Fruit fly (Drosophila melanogaster) whole organism, embryonic: ENCODE measurements around the gene CG9395.

Experiments
- Antp ChIP-seq: fragments of 200-800 bp; sonication (Bioruptor generic); optimal IDR thresholded peaks from 3 replicates; lab custom pipeline; 2016; ENCODE audit warnings: missing biosample characterization, missing genetic modification characterization
- Atf-2 ChIP-seq: fragments of 200-800 bp; sonication (Bioruptor generic); optimal IDR thresholded peaks from 2 replicates; lab custom pipeline; 2016; ENCODE audit warnings: missing biosample characterization, missing genetic modification characterization
- Awh ChIP-seq: fragments of 200-800 bp; sonication (Bioruptor generic); IDR thresholded peaks from 2 replicates; pipeline ENCODE4, ENCODE4 v1.3.6; 2022; ENCODE audit warnings: missing biosample characterization, missing genetic modification characterization
- CG11247 ChIP-seq: fragments of 200-800 bp; sonication (Bioruptor generic); IDR thresholded peaks from 2 replicates; pipeline ENCODE4 v1.3.6; 2022; ENCODE audit warnings: missing biosample characterization, missing genetic modification characterization
- CG11504 ChIP-seq: fragments of 200-800 bp; sonication (Bioruptor generic); optimal IDR thresholded peaks from 3 replicates; lab custom pipeline; 2019; ENCODE audit warnings: missing biosample characterization, mild to moderate bottlenecking, missing genetic modification characterization, moderate library complexity
- CG12155 ChIP-seq: fragments of 200-800 bp; sonication (Bioruptor generic); optimal IDR thresholded peaks from 3 replicates; lab custom pipeline; 2016; ENCODE audit warnings: missing biosample characterization, missing genetic modification characterization
- CG15269 ChIP-seq: fragments of 200-800 bp; sonication (Bioruptor generic); optimal IDR thresholded peaks from 2 replicates; lab custom pipeline; 2018; ENCODE audit warnings: missing biosample characterization, mild to moderate bottlenecking, missing genetic modification characterization, moderate library complexity
- CG17361 ChIP-seq: fragments of 200-800 bp; sonication (Bioruptor generic); IDR thresholded peaks from 3 replicates; pipeline ENCODE4 v1.3.6; 2022; ENCODE audit warnings: missing biosample characterization, missing genetic modification characterization
- CG17829 ChIP-seq: fragments of 200-800 bp; optimal IDR thresholded peaks from 2 replicates; lab custom pipeline; 2019; ENCODE audit warnings: missing biosample characterization, mild to moderate bottlenecking, missing genetic modification characterization, moderate library complexity
- CG18476 ChIP-seq: fragments of 200-800 bp; sonication (Bioruptor generic); optimal IDR thresholded peaks from 2 replicates; lab custom pipeline; 2016; ENCODE audit warnings: missing biosample characterization, mild to moderate bottlenecking, missing genetic modification characterization
- CG18599 ChIP-seq: fragments of 200-800 bp; sonication (Bioruptor generic); optimal IDR thresholded peaks from 3 replicates; lab custom pipeline; 2017; ENCODE audit warnings: missing biosample characterization, missing genetic modification characterization, mild to moderate bottlenecking, moderate library complexity, missing genetic modification reagents
- CG30403 ChIP-seq: fragments of 200-800 bp; sonication (Bioruptor generic); optimal IDR thresholded peaks from 3 replicates; lab custom pipeline; 2016; ENCODE audit warnings: missing biosample characterization, missing genetic modification characterization
- CG31441 ChIP-seq: fragments of 200-800 bp; sonication (Bioruptor generic); IDR thresholded peaks from 2 replicates; pipeline ENCODE4 v1.3.6; 2022; ENCODE audit warnings: missing biosample characterization, missing genetic modification characterization
- CG3847 ChIP-seq: fragments of 200-800 bp; sonication (Bioruptor generic); IDR thresholded peaks from 2 replicates; pipeline ENCODE4 v1.3.6; 2022; ENCODE audit warnings: missing biosample characterization, missing genetic modification characterization
- CG4282 ChIP-seq: fragments of 200-800 bp; sonication (Bioruptor generic); optimal IDR thresholded peaks from 2 replicates; lab custom pipeline; 2016; ENCODE audit warnings: missing biosample characterization, missing genetic modification characterization
- CG43689 ChIP-seq: fragments of 200-800 bp; sonication (Bioruptor generic); IDR thresholded peaks from 2 replicates; pipeline ENCODE4 v1.3.6; 2022; ENCODE audit warnings: missing biosample characterization, missing genetic modification characterization
- CG4404 ChIP-seq: fragments of 200-800 bp; sonication (Bioruptor generic); IDR thresholded peaks from 2 replicates; pipeline ENCODE4 v1.3.6; 2022; ENCODE audit warnings: missing biosample characterization, missing genetic modification characterization
- CG5953 ChIP-seq: fragments of 200-800 bp; sonication (Bioruptor generic); IDR thresholded peaks from 2 replicates; pipeline ENCODE4 v1.3.6; 2022; ENCODE audit warnings: missing biosample characterization, missing genetic modification characterization
- CG6654 ChIP-seq: fragments of 200-800 bp; sonication (Bioruptor generic); optimal IDR thresholded peaks from 2 replicates; lab custom pipeline; 2017; ENCODE audit warnings: missing biosample characterization, mild to moderate bottlenecking, missing genetic modification characterization
- CG7271 ChIP-seq: fragments of 200-800 bp; sonication (Bioruptor generic); optimal IDR thresholded peaks from 2 replicates; lab custom pipeline; 2018; ENCODE audit warnings: missing biosample characterization, mild to moderate bottlenecking, missing genetic modification characterization, moderate library complexity
- CG8944 ChIP-seq: fragments of 200-800 bp; sonication (Bioruptor generic); optimal IDR thresholded peaks from 3 replicates; lab custom pipeline; 2016; ENCODE audit warnings: missing biosample characterization, missing genetic modification characterization
- Deaf1 ChIP-seq: fragments of 200-800 bp; optimal IDR thresholded peaks from 3 replicates; lab custom pipeline; 2019; ENCODE audit warnings: missing biosample characterization, mild to moderate bottlenecking, missing genetic modification characterization, moderate library complexity
- Hmx ChIP-seq: fragments of 200-800 bp; sonication (Bioruptor generic); optimal IDR thresholded peaks from 2 replicates; lab custom pipeline; 2016; ENCODE audit warnings: missing biosample characterization, missing genetic modification characterization
- Kr ChIP-seq: fragments of 200-800 bp; sonication (Bioruptor generic); optimal IDR thresholded peaks from 2 replicates; lab custom pipeline; 2017; ENCODE audit warnings: missing biosample characterization, mild to moderate bottlenecking, missing genetic modification characterization
- Meics ChIP-seq: fragments of 200-800 bp; sonication (Bioruptor generic); optimal IDR thresholded peaks from 2 replicates; lab custom pipeline; 2017; ENCODE audit warnings: missing biosample characterization, mild to moderate bottlenecking, missing genetic modification characterization
- Opbp ChIP-seq: fragments of 200-800 bp; sonication (Bioruptor generic); IDR thresholded peaks from 3 replicates; pipeline ENCODE4 v1.3.6; 2022; ENCODE audit warnings: missing biosample characterization, missing genetic modification characterization; ENCODE audit not compliant: partially characterized antibody
- Sox102F ChIP-seq: fragments of 200-800 bp; sonication (Bioruptor generic); optimal IDR thresholded peaks from 2 replicates; lab custom pipeline; 2018; ENCODE audit warnings: missing biosample characterization, mild to moderate bottlenecking, missing genetic modification characterization, moderate library complexity
- Xrp1 ChIP-seq: fragments of 200-800 bp; sonication (Bioruptor generic); IDR thresholded peaks from 2 replicates; pipeline ENCODE4 v1.3.6; 2022; ENCODE audit warnings: missing biosample characterization, missing genetic modification characterization
- abd-A ChIP-seq: fragments of 200-800 bp; sonication (Bioruptor generic); optimal IDR thresholded peaks from 3 replicates; lab custom pipeline; 2019; ENCODE audit warnings: missing biosample characterization, mild to moderate bottlenecking, missing genetic modification characterization, moderate library complexity
- chn ChIP-seq: fragments of 200-800 bp; sonication (Bioruptor generic); optimal IDR thresholded peaks from 2 replicates; lab custom pipeline; 2016; ENCODE audit warnings: missing biosample characterization, missing genetic modification characterization
- dm ChIP-seq: fragments of 200-800 bp; sonication (Bioruptor generic); optimal IDR thresholded peaks from 3 replicates; lab custom pipeline; 2016; ENCODE audit warnings: missing biosample characterization, missing genetic modification characterization
- esg ChIP-seq: fragments of 200-800 bp; sonication (Bioruptor generic); conservative IDR thresholded peaks from 2 replicates; pipeline ENCODE4 v1.3.6; 2022; ENCODE audit warnings: missing biosample characterization, missing genetic modification characterization
- eve ChIP-seq, 2 experiments: fragments of >200 bp; optimal IDR thresholded peaks; 2 replicates each; lab custom pipeline; 2017; ENCODE audit warnings: missing biosample characterization in 2 of 2, missing genetic modification characterization in 2 of 2
- fd64A ChIP-seq: fragments of 200-800 bp; sonication (Bioruptor generic); optimal IDR thresholded peaks from 3 replicates; lab custom pipeline; 2018; ENCODE audit warnings: missing biosample characterization, mild to moderate bottlenecking, missing genetic modification characterization
- hbn ChIP-seq: fragments of 200-800 bp; sonication (Bioruptor generic); IDR thresholded peaks from 2 replicates; pipeline ENCODE4 v1.3.6; 2022; ENCODE audit warnings: missing biosample characterization, missing genetic modification characterization; ENCODE audit not compliant: partially characterized antibody
- hth ChIP-seq: fragments of >200 bp; optimal IDR thresholded peaks from 2 replicates; lab custom pipeline; 2017; ENCODE audit warnings: inconsistent platforms
- jigr1 ChIP-seq: fragments of 200-800 bp; sonication (Bioruptor generic); IDR thresholded peaks from 3 replicates; pipeline ENCODE4 v1.3.6; 2022; ENCODE audit warnings: missing biosample characterization, missing genetic modification characterization
- klu ChIP-seq: fragments of 200-800 bp; sonication (Bioruptor generic); IDR thresholded peaks from 2 replicates; pipeline ENCODE4 v1.3.6; 2022; ENCODE audit warnings: missing biosample characterization, missing genetic modification characterization
- lola ChIP-seq, 3 experiments: fragments of >200 bp in 2 of 3; fragments of 200-800 bp in 1 of 3; sonication (Bioruptor generic) in 1 of 3; optimal IDR thresholded peaks; 2 replicates each; lab custom pipeline; 2017 to 2019; ENCODE audit warnings: missing biosample characterization in 3 of 3, missing genetic modification characterization in 3 of 3, mild to moderate bottlenecking in 1 of 3, moderate library complexity in 1 of 3
- lov ChIP-seq, 2 experiments: fragments of 200-800 bp in 1 of 2; fragments of >200 bp in 1 of 2; sonication (Bioruptor generic) in 1 of 2; IDR thresholded peaks in 1 of 2; optimal IDR thresholded peaks in 1 of 2; 2 replicates in 1 of 2; 3 replicates in 1 of 2; pipeline versions ENCODE4 v1.3.6 to Lab custom; 2017 to 2022; ENCODE audit warnings: missing biosample characterization in 1 of 2, missing genetic modification characterization in 1 of 2
- mld ChIP-seq: fragments of 200-800 bp; sonication (Bioruptor generic); IDR thresholded peaks from 3 replicates; pipeline ENCODE4 v1.3.6; 2022; ENCODE audit warnings: missing biosample characterization, missing genetic modification characterization; ENCODE audit not compliant: partially characterized antibody
- nerfin-1 ChIP-seq: fragments of 200-800 bp; sonication (Bioruptor generic); optimal IDR thresholded peaks from 3 replicates; lab custom pipeline; 2019; ENCODE audit warnings: missing biosample characterization, mild to moderate bottlenecking, missing genetic modification characterization, moderate library complexity
- pho ChIP-seq: fragments of 200-800 bp; sonication (Bioruptor generic); optimal IDR thresholded peaks from 2 replicates; lab custom pipeline; 2016; ENCODE audit warnings: missing biosample characterization, missing genetic modification characterization
- prd ChIP-seq, 3 experiments: fragments of >200 bp in 2 of 3; fragments of 200-800 bp in 1 of 3; sonication (Bioruptor generic) in 1 of 3; optimal IDR thresholded peaks in 2 of 3; IDR thresholded peaks in 1 of 3; 2 replicates in 2 of 3; 3 replicates in 1 of 3; pipeline versions ENCODE4 v1.3.6 to Lab custom; 2017 to 2022; ENCODE audit warnings: missing biosample characterization in 1 of 3, missing genetic modification characterization in 1 of 3
- ranshi ChIP-seq: fragments of 200-800 bp; sonication (Bioruptor generic); IDR thresholded peaks from 2 replicates; pipeline ENCODE4 v1.3.6; 2022; ENCODE audit warnings: missing biosample characterization, missing genetic modification characterization
- row ChIP-seq: fragments of 200-800 bp; sonication (Bioruptor generic); IDR thresholded peaks from 3 replicates; pipeline ENCODE4 v1.3.6; 2022; ENCODE audit warnings: missing biosample characterization, missing genetic modification characterization
- sens ChIP-seq: fragments of 200-800 bp; sonication (Bioruptor generic); peaks from one replicate; lab custom pipeline; 2016; ENCODE audit warnings: missing biosample characterization, missing genetic modification characterization
- sug ChIP-seq: fragments of 200-800 bp; optimal IDR thresholded peaks from 2 replicates; lab custom pipeline; 2019; ENCODE audit warnings: missing biosample characterization, mild to moderate bottlenecking, missing genetic modification characterization, moderate library complexity
- twi ChIP-seq: fragments of 200-800 bp; optimal IDR thresholded peaks from 2 replicates; lab custom pipeline; 2019; ENCODE audit warnings: missing biosample characterization, mild to moderate bottlenecking, missing genetic modification characterization, moderate library complexity
- vnd ChIP-seq: fragments of 200-800 bp; sonication (Bioruptor generic); IDR thresholded peaks from 3 replicates; pipeline ENCODE4 v1.3.6; 2022; ENCODE audit warnings: missing biosample characterization, missing genetic modification characterization; ENCODE audit not compliant: partially characterized antibody
- wdn ChIP-seq: fragments of 200-800 bp; sonication (Bioruptor generic); IDR thresholded peaks from 2 replicates; pipeline ENCODE4 v1.3.6; 2022; ENCODE audit warnings: missing biosample characterization, missing genetic modification characterization

Gene CG9395

dm6 chr2L:13399565-13399964 lies 44.7 kb upstream of the CG9395 start (continued):
- TF ChIP-seq CG31441 (GFP tag; lab: Robert Waterston, UW) (no peak), CG15269 (peak; percentile 18), Sox102F (GFP tag; lab: Kevin White, UChicago) (peak; percentile 16), CG18599 (GFP tag; lab: Kevin White, UChicago) (no peak), Atf-2 (GFP tag; lab: Kevin White, UChicago) (no peak), CG11247 (GFP tag; lab: Robert Waterston, UW) (no peak), Deaf1 (tag; lab: Kevin White, UChicago) (peak; percentile 64), CG11504 (tag; lab: Kevin White, UChicago) (peak; percentile 15), pho (no peak), eve (GFP tag; optimal IDR thresholded peaks at IDR 0.05; lab: Kevin White, UChicago) (no peak), Xrp1 (no peak), Awh (GFP tag; lab: Robert Waterston, UW) (no peak), CG4404 (GFP tag; lab: Robert Waterston, UW) (no peak), CG12155 (GFP tag; lab: Kevin White, UChicago) (no peak), Kr (GFP tag; lab: Kevin White, UChicago) (no peak), Opbp (GFP tag; lab: Robert Waterston, UW) (no peak), mld (GFP tag; lab: Robert Waterston, UW) (no peak), wdn (no peak), hth (lab: Kevin White, UChicago) (no peak), CG30403 (GFP tag; lab: Kevin White, UChicago) (peak; percentile 7), lov (optimal IDR thresholded peaks at IDR 0.05; lab: Kevin White, UChicago) (no peak), lov (GFP tag; IDR thresholded peaks at IDR 0.05; lab: Robert Waterston, UW) (no peak), dm (GFP tag; lab: Kevin White, UChicago) (no peak), fd64A (GFP tag; lab: Kevin White, UChicago) (no peak), esg (GFP tag; lab: Robert Waterston, UW) (no peak), Meics (GFP tag; lab: Kevin White, UChicago) (peak; percentile 3), Antp (no peak), CG5953 (GFP tag; lab: Robert Waterston, UW) (no peak), CG43689 (GFP tag; lab: Robert Waterston, UW) (no peak), CG3847 (GFP tag; lab: Robert Waterston, UW) (no peak), CG4282 (GFP tag; lab: Kevin White, UChicago) (no peak), abd-A (no peak), lola (GFP tag; optimal IDR thresholded peaks at IDR 0.05; lab: Kevin White, UChicago) (no peak), CG7271 (tag; lab: Kevin White, UChicago) (no peak), klu (no peak), CG17361 (GFP tag; lab: Robert Waterston, UW) (no peak), sens (GFP tag; lab: Kevin White, UChicago) (peak; percentile 86), CG8944 (GFP tag; lab: Kevin White, UChicago) (no peak), jigr1 (GFP tag; lab: Robert Waterston, UW) (no peak), sug (no peak), nerfin-1 (no peak), row (GFP tag; lab: Robert Waterston, UW) (peak; percentile 53), Hmx (GFP tag; lab: Kevin White, UChicago) (no peak), vnd (GFP tag; lab: Robert Waterston, UW) (no peak), CG6654 (GFP tag; lab: Kevin White, UChicago) (no peak), chn (GFP tag; lab: Kevin White, UChicago) (no peak), ranshi (no peak), twi (tag; lab: Kevin White, UChicago) (no peak), prd (optimal IDR thresholded peaks at IDR 0.05; lab: Kevin White, UChicago) (no peak), prd (GFP tag; IDR thresholded peaks at IDR 0.05; lab: Robert Waterston, UW) (no peak), hbn (no peak), CG17829 (tag; lab: Kevin White, UChicago) (no peak), CG18476 (no peak)
